Worm (Caenorhabditis elegans) whole organism, young adult: Measurements from ENCODE around the gene srx-77.

Experiments
- B0035.1 ChIP-seq: sonication (generic microtip); optimal IDR thresholded peaks from 2 replicates; lab custom pipeline; 2016; ENCODE audit warnings: missing genetic modification characterization, mild to moderate bottlenecking, missing compliant biosample characterization, missing genotype, missing genetic modification reagents
- B0261.1 ChIP-seq: sonication (generic microtip); optimal IDR thresholded peaks from 2 replicates; lab custom pipeline; 2016; ENCODE audit warnings: mild to moderate bottlenecking, missing genetic modification characterization, moderate library complexity, missing compliant biosample characterization
- F52B5.7 ChIP-seq: sonication (generic microtip); optimal IDR thresholded peaks from 2 replicates; lab custom pipeline; 2016; ENCODE audit warnings: mild to moderate bottlenecking, missing genetic modification characterization, missing compliant biosample characterization
- F55B11.4 ChIP-seq: sonication (generic microtip); optimal IDR thresholded peaks from 2 replicates; lab custom pipeline; 2016; ENCODE audit warnings: missing compliant biosample characterization, missing genetic modification characterization, borderline replicate concordance; ENCODE audit not compliant: insufficient read depth
- K12H6.12 ChIP-seq: fragments of 200-800 bp; sonication (Bioruptor generic); optimal IDR thresholded peaks from 2 replicates; lab custom pipeline; 2018; ENCODE audit warnings: mild to moderate bottlenecking, missing genetic modification characterization, missing compliant biosample characterization
- ZK185.1 ChIP-seq: sonication (generic microtip); optimal IDR thresholded peaks from 2 replicates; lab custom pipeline; 2016; ENCODE audit warnings: mild to moderate bottlenecking, missing genetic modification characterization, missing compliant biosample characterization; ENCODE audit not compliant: poor library complexity, severe bottlenecking
- ama-1 ChIP-seq, 3 experiments: fragments of 150-350 bp in 1 of 3; sonication (generic microtip) in 2 of 3; optimal IDR thresholded peaks; 2 replicates each; lab custom pipeline; 2014 to 2018; ENCODE audit warnings: missing biosample characterization in 2 of 3, missing genetic modification characterization in 2 of 3, missing genetic modification reagents in 2 of 3
- athp-1 ChIP-seq: sonication (generic microtip); optimal IDR thresholded peaks from 2 replicates; lab custom pipeline; 2017; ENCODE audit warnings: mild to moderate bottlenecking, missing genetic modification characterization, missing compliant biosample characterization
- dpff-1 ChIP-seq: sonication (generic microtip); optimal IDR thresholded peaks from 2 replicates; lab custom pipeline; 2017; ENCODE audit warnings: mild to moderate bottlenecking, missing genetic modification characterization, missing compliant biosample characterization
- egrh-3 ChIP-seq: fragments of 200-800 bp; sonication (Bioruptor generic); IDR thresholded peaks from 2 replicates; pipeline ENCODE4 v1.3.6; 2022; ENCODE audit warnings: missing genetic modification reagents, missing genetic modification characterization, missing compliant biosample characterization
- lin-40 ChIP-seq: sonication (generic microtip); optimal IDR thresholded peaks from 2 replicates; lab custom pipeline; 2016; ENCODE audit warnings: missing genetic modification characterization, mild to moderate bottlenecking, missing compliant biosample characterization, missing genotype, missing genetic modification reagents
- mcd-1 ChIP-seq: fragments of 200-800 bp; sonication (Bioruptor generic); IDR thresholded peaks from 2 replicates; pipeline ENCODE4 v1.3.6; 2022; ENCODE audit warnings: missing genetic modification reagents, missing genetic modification characterization, missing compliant biosample characterization
- pha-4 ChIP-seq: fragments of 150-350 bp; sonication (generic microtip); optimal IDR thresholded peaks from 2 replicates; lab custom pipeline; 2014; ENCODE audit warnings: missing biosample characterization, missing genetic modification reagents, missing genetic modification characterization
- ztf-6 ChIP-seq: fragments of 200-800 bp; sonication (Bioruptor generic); IDR thresholded peaks from 2 replicates; pipeline ENCODE4 v1.3.6; 2022; ENCODE audit warnings: missing genetic modification reagents, missing genetic modification characterization, missing compliant biosample characterization

DNA sequence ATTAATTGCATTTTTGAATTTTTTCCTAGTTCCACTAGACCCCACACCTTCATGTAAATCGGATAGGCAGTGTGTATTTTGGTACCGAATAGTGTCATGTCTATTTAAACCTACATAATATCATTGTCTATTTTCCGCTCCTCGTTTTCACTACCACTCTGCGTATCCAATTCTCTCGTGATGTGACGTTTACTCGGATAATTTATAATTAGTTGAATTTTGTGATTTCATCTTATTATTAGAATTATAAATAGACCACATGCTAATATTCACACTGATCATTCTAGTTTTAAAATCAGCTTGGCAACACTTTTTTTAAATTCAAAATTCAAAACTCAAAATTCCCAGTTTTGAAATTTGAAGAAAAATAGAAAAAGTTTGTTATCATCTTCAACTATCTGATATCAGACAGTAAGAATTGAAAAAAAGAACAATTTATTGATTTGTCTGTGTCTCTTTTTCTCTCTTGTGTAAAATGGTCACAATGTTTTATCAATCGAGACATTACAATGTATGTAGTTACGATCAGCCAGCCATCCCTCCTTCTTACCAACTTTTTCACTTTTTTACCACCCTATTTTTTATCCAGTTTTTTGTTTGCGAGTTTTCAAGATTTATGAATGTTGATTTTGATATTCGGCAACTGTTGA lies 27.9 kb downstream of the srx-77 start:
- TF ChIP-seq B0035.1 (tag; lab: Kevin White, UChicago), result no peak
- no peak for TF ChIP-seq B0261.1 (tag; lab: Kevin White, UChicago)
- no peak for TF ChIP-seq ztf-6 (GFP tag; lab: Robert Waterston, UW)
- TF ChIP-seq ama-1 (optimal IDR thresholded peaks at IDR 0.05; lab: Kevin White, UChicago), result no peak
- TF ChIP-seq ama-1 (GFP tag; optimal IDR thresholded peaks at IDR 0.05; lab: Kevin White, UChicago), result no peak
- no peak for TF ChIP-seq athp-1
- no peak for TF ChIP-seq egrh-3
- TF ChIP-seq lin-40 (tag; lab: Kevin White, UChicago), result no peak
- TF ChIP-seq F55B11.4 (tag; lab: Kevin White, UChicago), result no peak
- TF ChIP-seq F52B5.7 (tag; lab: Kevin White, UChicago), result no peak
- TF ChIP-seq mcd-1 (GFP tag; lab: Robert Waterston, UW), result no peak
- no peak for TF ChIP-seq ZK185.1
- no peak for TF ChIP-seq dpff-1 (tag; lab: Kevin White, UChicago)
- TF ChIP-seq K12H6.12, result no peak
- TF ChIP-seq pha-4, result no peak
